Worm (Caenorhabditis elegans): ENCODE results near the gene W03A5.6.

The W03A5.6 gene

ce11 chrIII:5407588-5407987 is 32.9 kb downstream of the W03A5.6 start, which contains the start of gene W03A5.1:
TSS of gene W03A5.1 (plus strand) at chrIII:5407888.
- TF ChIP-seq K02D7.2 (tag; optimal IDR thresholded peaks at IDR 0.05) (no peak), sdc-2 (tag; optimal IDR thresholded peaks at IDR 0.05) (no peak), zip-5 (tag; optimal IDR thresholded peaks at IDR 0.05) (no peak), ceh-2 (tag; optimal IDR thresholded peaks at IDR 0.05) (no peak), pax-1 (tag; optimal IDR thresholded peaks at IDR 0.05) (no peak), mec-3 (tag; optimal IDR thresholded peaks at IDR 0.05; ENCODE audit: borderline replicate concordance) (no peak), odd-2 (tag; optimal IDR thresholded peaks at IDR 0.05) (no peak), ceh-9 (tag; optimal IDR thresholded peaks at IDR 0.05) (no peak), elt-2 (tag; optimal IDR thresholded peaks at IDR 0.05) (no peak), ceh-34 (tag; optimal IDR thresholded peaks at IDR 0.05) (no peak), ceh-30 (tag; optimal IDR thresholded peaks at IDR 0.05) (no peak), unc-86 (tag; optimal IDR thresholded peaks at IDR 0.05) (no peak), sox-4 (tag; optimal IDR thresholded peaks at IDR 0.05) (no peak), dmd-4 (tag; optimal IDR thresholded peaks at IDR 0.05; ENCODE audit: borderline replicate concordance) (no peak), hlh-8 (tag; optimal IDR thresholded peaks at IDR 0.05) (no peak)

- TF ChIP-seq F13H6.1 (tag; optimal IDR thresholded peaks at IDR 0.05) (no peak), gmeb-2 (tag; optimal IDR thresholded peaks at IDR 0.05) (no peak), lim-6 (tag; optimal IDR thresholded peaks at IDR 0.05) (no peak), che-1 (tag; optimal IDR thresholded peaks at IDR 0.05) (no peak), ceh-9 (tag; optimal IDR thresholded peaks at IDR 0.05) (no peak)
Observed at ce11 chrIII:5407060-5407459, 33.4 kb downstream of the W03A5.6 start.

DNA sequence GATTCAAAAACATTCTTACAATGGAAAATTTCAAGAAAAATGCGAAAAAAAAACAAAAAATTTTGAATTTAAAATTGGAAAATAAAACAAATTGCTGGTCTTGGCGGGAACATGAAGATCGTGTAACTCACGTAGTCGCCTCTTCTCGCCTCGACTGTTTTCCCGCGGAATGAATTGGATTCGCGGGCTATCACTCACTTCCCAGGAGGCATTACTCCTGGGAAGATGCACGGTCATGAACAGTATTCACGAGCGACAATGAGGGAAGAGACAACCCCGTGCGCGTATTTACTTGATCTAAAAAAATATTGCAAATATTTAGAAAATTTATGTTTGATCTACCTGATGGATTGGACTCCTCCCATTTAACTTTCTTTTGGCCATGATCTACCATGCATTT is 34.1 kb downstream of the W03A5.6 start:
- TF ChIP-seq elt-4 (tag; optimal IDR thresholded peaks at IDR 0.05) (no peak), hlh-15 (tag; optimal IDR thresholded peaks at IDR 0.05) (no peak), sdc-2 (tag; optimal IDR thresholded peaks at IDR 0.05) (no peak), C08G9.2 (tag; optimal IDR thresholded peaks at IDR 0.05) (no peak), unc-55 (GFP tag; optimal IDR thresholded peaks at IDR 0.05) (no peak), ama-1 (optimal IDR thresholded peaks at IDR 0.05) (no peak)

ce11 chrIII:5405628-5406084 is 34.8 kb downstream of the W03A5.6 start, which contains the start of the genes W03A5.2 and Y32H12A.8:
TSS of gene W03A5.2 (plus strand) at chrIII:5406034.
TSS of gene Y32H12A.8 (minus strand) at chrIII:5406037.
- TF ChIP-seq nfya-1 (tag; optimal IDR thresholded peaks at IDR 0.05) = peak; percentile 41
- no peak for TF ChIP-seq fax-1 (tag; optimal IDR thresholded peaks at IDR 0.05)
- no peak for TF ChIP-seq hlh-8 (tag; optimal IDR thresholded peaks at IDR 0.05)
- no peak for TF ChIP-seq ztf-16 (tag; optimal IDR thresholded peaks at IDR 0.05)
- TF ChIP-seq pag-3 (tag; optimal IDR thresholded peaks at IDR 0.05; ENCODE audit: borderline replicate concordance) = no peak
- no peak for TF ChIP-seq unc-3 (GFP tag; conservative IDR thresholded peaks at IDR 0.05)
- TF ChIP-seq unc-3 (tag; optimal IDR thresholded peaks at IDR 0.05) = no peak
- no peak for TF ChIP-seq elt-2 (tag; optimal IDR thresholded peaks at IDR 0.05)

ce11 chrIII:5404998-5405397 is 35.4 kb downstream of the W03A5.6 start:
- TF ChIP-seq unc-42 (tag; optimal IDR thresholded peaks at IDR 0.05) (no peak), unc-3 (GFP tag; conservative IDR thresholded peaks at IDR 0.05) (no peak), unc-3 (tag; optimal IDR thresholded peaks at IDR 0.05) (no peak), fkh-10 (GFP tag; optimal IDR thresholded peaks at IDR 0.05) (no peak), nfya-1 (tag; optimal IDR thresholded peaks at IDR 0.05) (no peak), T23F11.4 (GFP tag; optimal IDR thresholded peaks at IDR 0.05) (no peak), pros-1 (tag; optimal IDR thresholded peaks at IDR 0.05) (no peak), che-1 (tag; optimal IDR thresholded peaks at IDR 0.05) (no peak), hlh-30 (tag; optimal IDR thresholded peaks at IDR 0.05; ENCODE audit: insufficient read depth) (no peak), ceh-24 (tag; optimal IDR thresholded peaks at IDR 0.05) (no peak), hlh-13 (GFP tag; optimal IDR thresholded peaks at IDR 0.05) (no peak), Y22D7AL.16 (tag; optimal IDR thresholded peaks at IDR 0.05) (no peak), ref-2 (tag; optimal IDR thresholded peaks at IDR 0.05) (no peak), ahr-1 (tag; optimal IDR thresholded peaks at IDR 0.05) (no peak), odd-2 (tag; optimal IDR thresholded peaks at IDR 0.05) (no peak), elt-4 (tag; optimal IDR thresholded peaks at IDR 0.05) (no peak), rnt-1 (tag; optimal IDR thresholded peaks at IDR 0.05) (no peak), C38D4.7 (GFP tag; optimal IDR thresholded peaks at IDR 0.05) (no peak), pat-9 (tag; optimal IDR thresholded peaks at IDR 0.05) (no peak)
